Fruit fly (Drosophila melanogaster): ENCODE results near the gene Mesh1.

Mesh1 gene

DNA sequence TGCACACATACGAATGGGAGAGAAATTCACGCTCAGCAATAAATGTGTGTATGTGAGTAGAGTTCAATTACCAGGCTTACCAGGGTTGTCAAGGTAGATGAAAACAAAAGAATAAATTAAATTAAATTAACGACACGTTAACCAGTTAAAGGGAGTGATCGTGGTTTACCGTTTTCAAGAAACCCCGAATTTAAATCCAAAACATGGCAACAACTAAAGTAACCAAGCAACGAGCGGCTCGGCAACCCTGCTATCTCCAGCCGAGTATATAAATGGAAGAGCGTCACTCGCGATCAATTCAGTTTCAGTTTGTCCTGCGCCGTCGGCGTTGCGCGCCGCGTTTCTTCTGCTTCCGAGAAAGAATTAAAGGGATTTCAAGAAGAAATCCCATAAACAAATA lies 11.9 kb upstream of the Mesh1 start (continued):
- TF ChIP-seq sima (GFP tag; optimal IDR thresholded peaks at IDR 0.05) (peak; percentile 99), Hr39 (optimal IDR thresholded peaks at IDR 0.05) (no peak), gcm2 (GFP tag; optimal IDR thresholded peaks at IDR 0.05) (peak; percentile 98), CG14050 (GFP tag; IDR thresholded peaks at IDR 0.05) (peak; percentile 99), grau (tag; optimal IDR thresholded peaks at IDR 0.05) (peak; percentile 98), hbn (GFP tag; IDR thresholded peaks at IDR 0.05; ENCODE audit: partially characterized antibody) (0 out of 2 replicates have a peak, but pooled peaks have one; percentile 17), Hey (tag; optimal IDR thresholded peaks at IDR 0.05) (peak; percentile 97), az2 (GFP tag; optimal IDR thresholded peaks at IDR 0.05) (peak; percentile 99), Sin3A (optimal IDR thresholded peaks at IDR 0.05) (no peak), CG8359 (GFP tag; optimal IDR thresholded peaks at IDR 0.05; ENCODE audit: borderline replicate concordance) (peak; percentile 96), sug (tag; optimal IDR thresholded peaks at IDR 0.05) (peak; percentile 98), CG10565 (GFP tag; optimal IDR thresholded peaks at IDR 0.05) (peak; percentile 97), TFAM (GFP tag; optimal IDR thresholded peaks at IDR 0.05) (peak; percentile 95), CG15514 (GFP tag; optimal IDR thresholded peaks at IDR 0.05) (peak; percentile 95), Ets65A (GFP tag) (peak; percentile 100), CG1024 (GFP tag; IDR thresholded peaks at IDR 0.05) (peak; percentile 98), amos (GFP tag; IDR thresholded peaks at IDR 0.05; ENCODE audit: partially characterized antibody) (peak; percentile 40; the same call in 1 of the 2 replicates), CG12744 (GFP tag; optimal IDR thresholded peaks at IDR 0.05) (peak; percentile 99), ind (GFP tag; optimal IDR thresholded peaks at IDR 0.05) (peak; percentile 99), nau (GFP tag; optimal IDR thresholded peaks at IDR 0.05) (peak; percentile 99), ac (GFP tag; optimal IDR thresholded peaks at IDR 0.05) (peak; percentile 100), CG3995 (GFP tag; optimal IDR thresholded peaks at IDR 0.05) (peak; percentile 88), pros (GFP tag; optimal IDR thresholded peaks at IDR 0.05) (peak; percentile 68), Lpt (GFP tag; optimal IDR thresholded peaks at IDR 0.05) (no peak), peb (GFP tag; IDR thresholded peaks at IDR 0.05) (peak; percentile 99), dysf (GFP tag; IDR thresholded peaks at IDR 0.05) (peak; percentile 99), CG17328 (GFP tag; IDR thresholded peaks at IDR 0.05) (peak; percentile 100), sens-2 (GFP tag; IDR thresholded peaks at IDR 0.05) (peak; percentile 100), CG1647 (GFP tag; optimal IDR thresholded peaks at IDR 0.05) (peak; percentile 99), CG4404 (GFP tag; IDR thresholded peaks at IDR 0.05) (peak; percentile 98), pnt (GFP tag; optimal IDR thresholded peaks at IDR 0.05) (peak; percentile 98), yki (optimal IDR thresholded peaks at IDR 0.05) (no peak), croc (GFP tag; conservative IDR thresholded peaks at IDR 0.05) (peak; percentile 99), crc (GFP tag; optimal IDR thresholded peaks at IDR 0.05) (peak; percentile 99), ase (GFP tag; IDR thresholded peaks at IDR 0.05) (peak; percentile 99), CG16863 (GFP tag; optimal IDR thresholded peaks at IDR 0.05) (peak; percentile 99), CG15479 (GFP tag; optimal IDR thresholded peaks at IDR 0.05) (peak; percentile 90), fd96Cb (tag; optimal IDR thresholded peaks at IDR 0.05) (peak; percentile 99), CG7357 (GFP tag; IDR thresholded peaks at IDR 0.05) (peak; percentile 91), CG18011 (GFP tag; optimal IDR thresholded peaks at IDR 0.05) (peak; percentile 93)

DNA sequence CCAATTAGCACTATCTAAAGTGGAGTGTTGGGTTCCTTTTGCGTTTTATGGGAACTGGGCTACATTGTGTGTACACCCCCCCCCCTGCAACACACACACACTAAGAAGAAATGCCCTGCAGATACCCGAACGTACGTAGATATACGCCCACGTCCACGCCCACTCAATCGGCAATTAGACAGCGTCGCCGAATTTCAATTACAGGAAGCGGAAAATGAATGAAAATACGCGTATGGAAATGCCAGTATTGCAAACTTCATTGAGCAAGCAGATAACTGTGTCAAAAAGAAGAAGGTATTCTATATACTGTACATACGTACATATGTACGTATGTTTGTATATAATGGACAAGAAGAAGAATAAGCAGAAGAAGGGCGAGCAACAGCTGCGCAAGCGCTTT lies 11.1 kb upstream of the Mesh1 start:
- TF ChIP-seq Ets65A (GFP tag) (peak; percentile 85), chm (GFP tag; IDR thresholded peaks at IDR 0.05) (0 out of 2 replicates have a peak, but pooled peaks have one; percentile 22), klu (GFP tag; IDR thresholded peaks at IDR 0.05) (no peak), CG13894 (tag; optimal IDR thresholded peaks at IDR 0.05) (no peak), ewg (GFP tag; optimal IDR thresholded peaks at IDR 0.05) (peak; percentile 6), aop (GFP tag; IDR thresholded peaks at IDR 0.05) (no peak), Dip2 (GFP tag; IDR thresholded peaks at IDR 0.05) (no peak), CG17385 (GFP tag; optimal IDR thresholded peaks at IDR 0.05) (peak; percentile 31), CG2889 (GFP tag; IDR thresholded peaks at IDR 0.05) (no peak), CG11456 (GFP tag; IDR thresholded peaks at IDR 0.05) (no peak), CG4820 (GFP tag; optimal IDR thresholded peaks at IDR 0.05) (no peak), H2.0 (GFP tag; IDR thresholded peaks at IDR 0.05) (no peak), CG2875 (GFP tag; optimal IDR thresholded peaks at IDR 0.05) (no peak), Meics (GFP tag; optimal IDR thresholded peaks at IDR 0.05) (no peak), CG3281 (GFP tag; optimal IDR thresholded peaks at IDR 0.05) (no peak), Drgx (GFP tag; IDR thresholded peaks at IDR 0.05) (no peak)
